Worm (Caenorhabditis elegans): ENCODE measurements around the gene dna-2.
A peak's percentile ranks its signal among the peaks of the same experiment; 100 is the strongest.

The dna-2 gene

ce11 chrII:11813895-11814369 is 35.7 kb downstream of the dna-2 start, which contains the start of gene F43G6.8:
Gene F43G6.8 (minus strand): TSS chrII:11814092.
- TF ChIP-seq hlh-30 (tag; optimal IDR thresholded peaks at IDR 0.05; ENCODE audit: insufficient read depth) = peak; percentile 84
- TF ChIP-seq nhr-232 (tag; optimal IDR thresholded peaks at IDR 0.05) = no peak
- TF ChIP-seq ceh-31 (tag; optimal IDR thresholded peaks at IDR 0.05) = peak; percentile 28
- TF ChIP-seq mec-3 (tag; optimal IDR thresholded peaks at IDR 0.05; ENCODE audit: borderline replicate concordance) = no peak
- TF ChIP-seq ceh-18 (tag; optimal IDR thresholded peaks at IDR 0.05) = peak; percentile 14
- peak; percentile 21 for TF ChIP-seq nfya-1 (tag; optimal IDR thresholded peaks at IDR 0.05)
- TF ChIP-seq tbx-2 (tag; optimal IDR thresholded peaks at IDR 0.05) = peak; percentile 26
- peak; percentile 20 for TF ChIP-seq ref-2 (tag; optimal IDR thresholded peaks at IDR 0.05)

- no peak for TF ChIP-seq pha-2 (tag; optimal IDR thresholded peaks at IDR 0.05)
- no peak for TF ChIP-seq fkh-6 (tag; optimal IDR thresholded peaks at IDR 0.05)
- TF ChIP-seq ceh-48 (tag; optimal IDR thresholded peaks at IDR 0.05) = no peak
- no peak for TF ChIP-seq tbx-7 (tag; optimal IDR thresholded peaks at IDR 0.05)
These were observed 37.8 kb downstream of the dna-2 start for ce11 chrII:11816014-11816413.

- TF ChIP-seq ahr-1 (tag; optimal IDR thresholded peaks at IDR 0.05) (no peak), lim-6 (tag; optimal IDR thresholded peaks at IDR 0.05) (no peak), sdc-2 (tag; optimal IDR thresholded peaks at IDR 0.05) (no peak)
These were observed 38.2 kb downstream of the dna-2 start, which contains the start of gene pap-3 for ce11 chrII:11816475-11816874. Gene pap-3 (minus strand): TSS chrII:11816575.

ce11 chrII:11819824-11820223 is 41.6 kb downstream of the dna-2 start, which contains the start of gene Y6D1A.2:
Gene Y6D1A.2 (minus strand): TSS chrII:11819924.
- TF ChIP-seq sox-4 (tag; optimal IDR thresholded peaks at IDR 0.05) = no peak
- TF ChIP-seq hlh-6 (tag; optimal IDR thresholded peaks at IDR 0.05) = no peak
- no peak for TF ChIP-seq madf-2 (tag; optimal IDR thresholded peaks at IDR 0.05)

ce11 chrII:11823566-11824308 is 45.5 kb downstream of the dna-2 start, which contains the start of gene Y6D1A.1:
Gene Y6D1A.1 (minus strand): TSS chrII:11823616.
- TF ChIP-seq ceh-24 (tag; optimal IDR thresholded peaks at IDR 0.05) (no peak), ceh-48 (tag; optimal IDR thresholded peaks at IDR 0.05) (no peak), odd-2 (tag; optimal IDR thresholded peaks at IDR 0.05) (no peak), pha-4 (tag; optimal IDR thresholded peaks at IDR 0.05) (no peak), ets-4 (tag; optimal IDR thresholded peaks at IDR 0.05) (no peak), sdc-2 (tag; optimal IDR thresholded peaks at IDR 0.05) (no peak), T23F11.4 (GFP tag; optimal IDR thresholded peaks at IDR 0.05) (no peak), ceh-2 (tag; optimal IDR thresholded peaks at IDR 0.05) (no peak), unc-42 (tag; optimal IDR thresholded peaks at IDR 0.05) (no peak), ref-2 (tag; optimal IDR thresholded peaks at IDR 0.05) (no peak), ceh-19 (GFP tag; optimal IDR thresholded peaks at IDR 0.05) (no peak), lim-6 (tag; optimal IDR thresholded peaks at IDR 0.05) (no peak), ceh-6 (GFP tag; optimal IDR thresholded peaks at IDR 0.05) (no peak), unc-55 (GFP tag; optimal IDR thresholded peaks at IDR 0.05) (no peak), K09A11.1 (tag; optimal IDR thresholded peaks at IDR 0.05; ENCODE audit: insufficient read depth) (no peak), fax-1 (tag; optimal IDR thresholded peaks at IDR 0.05) (no peak), sox-4 (tag; optimal IDR thresholded peaks at IDR 0.05) (no peak), elt-2 (tag; optimal IDR thresholded peaks at IDR 0.05) (no peak), ama-1 (optimal IDR thresholded peaks at IDR 0.05) (no peak), pros-1 (tag; optimal IDR thresholded peaks at IDR 0.05) (no peak)
